Worm (Caenorhabditis elegans): Measurements from ENCODE around the gene unc-41.

DNA sequence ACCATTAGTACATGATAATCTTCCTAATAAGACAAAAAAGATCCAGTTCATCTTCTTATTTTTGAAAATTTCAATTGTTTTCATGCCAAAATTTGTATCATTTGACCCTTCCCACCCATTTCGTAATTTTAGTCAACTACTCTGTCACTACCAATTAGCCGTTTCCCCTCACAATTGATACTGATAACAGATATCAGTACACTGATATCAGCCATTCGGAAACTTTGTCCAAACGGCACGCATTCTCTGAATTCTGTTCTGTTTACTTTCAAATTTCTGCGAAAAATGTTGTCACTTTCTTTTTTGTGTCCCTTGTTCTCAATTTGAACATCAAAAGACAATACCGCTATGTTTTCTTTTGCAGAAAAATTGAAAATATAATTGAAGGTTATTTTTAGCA lies 36.6 kb upstream of the unc-41 start:
- TF ChIP-seq flt-1 (GFP tag; IDR thresholded peaks at IDR 0.05): no peak
- no peak for TF ChIP-seq T22C8.4 (GFP tag; IDR thresholded peaks at IDR 0.05)
- no peak for TF ChIP-seq med-1 (GFP tag; optimal IDR thresholded peaks at IDR 0.05; ENCODE audit: insufficient read depth)
- TF ChIP-seq ztf-29 (GFP tag; IDR thresholded peaks at IDR 0.05): no peak
- TF ChIP-seq ref-1 (GFP tag; conservative IDR thresholded peaks at IDR 0.05): no peak
- no peak for TF ChIP-seq ztf-23 (GFP tag; IDR thresholded peaks at IDR 0.05)
- TF ChIP-seq cog-1 (tag; optimal IDR thresholded peaks at IDR 0.05): no peak
- TF ChIP-seq klf-2 (GFP tag; conservative IDR thresholded peaks at IDR 0.05): no peak
- TF ChIP-seq tab-1 (GFP tag; IDR thresholded peaks at IDR 0.05): no peak
